Worm (Caenorhabditis elegans) whole organism, mixed stage, embryonic: Measurements from ENCODE around the gene Y69H2.7.

ENCODE experiments used
- M03D4.4 ChIP-seq: sonication (generic microtip); optimal IDR thresholded peaks from 2 replicates; lab custom pipeline; 2017; ENCODE audit warnings: mild to moderate bottlenecking, missing genetic modification characterization, missing compliant biosample characterization
- bed-3 ChIP-seq: fragments of 200-800 bp; sonication (Bioruptor generic); optimal IDR thresholded peaks from 3 replicates; lab custom pipeline; 2018; ENCODE audit warnings: mild to moderate bottlenecking, missing genetic modification characterization, moderate library complexity, missing compliant biosample characterization
- blmp-1 ChIP-seq: fragments of 150-350 bp; optimal IDR thresholded peaks from 2 replicates; lab custom pipeline; 2014; ENCODE audit warnings: missing biosample characterization, missing genetic modification characterization
- ceh-39 ChIP-seq: fragments of 150-350 bp; optimal IDR thresholded peaks from 2 replicates; lab custom pipeline; 2014; ENCODE audit warnings: missing biosample characterization, missing genetic modification characterization
- ces-1 ChIP-seq: fragments of 150-350 bp; optimal IDR thresholded peaks from 2 replicates; lab custom pipeline; 2014; ENCODE audit warnings: missing biosample characterization, missing genetic modification reagents, missing genetic modification characterization
- drap-1 ChIP-seq: fragments of 200-800 bp; sonication (Bioruptor generic); optimal IDR thresholded peaks from 3 replicates; lab custom pipeline; 2018; ENCODE audit warnings: mild to moderate bottlenecking, missing genetic modification characterization, missing compliant biosample characterization
- elt-1 ChIP-seq: sonication (generic microtip); optimal IDR thresholded peaks from 2 replicates; lab custom pipeline; 2017; ENCODE audit warnings: missing genetic modification characterization, mild to moderate bottlenecking, missing compliant biosample characterization, antibody characterized with exemption, moderate library complexity, borderline replicate concordance; ENCODE audit not compliant: insufficient read depth
- flh-1 ChIP-seq: fragments of 200-800 bp; sonication (Bioruptor generic); optimal IDR thresholded peaks from 2 replicates; lab custom pipeline; 2018; ENCODE audit warnings: mild to moderate bottlenecking, missing genetic modification characterization, moderate library complexity, missing compliant biosample characterization
- ham-2 ChIP-seq: fragments of 200-800 bp; sonication (Bioruptor generic); optimal IDR thresholded peaks from 2 replicates; lab custom pipeline; 2018; ENCODE audit warnings: mild to moderate bottlenecking, missing genetic modification characterization, missing compliant biosample characterization
- hlh-1 ChIP-seq: fragments of 150-350 bp; optimal IDR thresholded peaks from 2 replicates; lab custom pipeline; 2014; ENCODE audit warnings: missing biosample characterization, missing genetic modification reagents, missing genetic modification characterization
- lin-13 ChIP-seq: fragments of 150-350 bp; optimal IDR thresholded peaks from 2 replicates; lab custom pipeline; 2014; ENCODE audit warnings: missing biosample characterization, missing genetic modification characterization
- lin-32 ChIP-seq: fragments of 200-800 bp; sonication (Bioruptor generic); optimal IDR thresholded peaks from 2 replicates; lab custom pipeline; 2018; ENCODE audit warnings: mild to moderate bottlenecking, missing genetic modification characterization, missing compliant biosample characterization
- lsy-2 ChIP-seq: fragments of 150-350 bp; optimal IDR thresholded peaks from 2 replicates; lab custom pipeline; 2014; ENCODE audit warnings: missing biosample characterization, missing genetic modification characterization
- mab-5 ChIP-seq: fragments of 150-350 bp; optimal IDR thresholded peaks from 2 replicates; lab custom pipeline; 2014; ENCODE audit warnings: missing biosample characterization, missing genetic modification characterization
- mep-1 ChIP-seq: fragments of 150-350 bp; optimal IDR thresholded peaks from 2 replicates; lab custom pipeline; 2017; ENCODE audit warnings: missing biosample characterization, missing genetic modification reagents, missing genetic modification characterization, inconsistent platforms
- nhr-12 ChIP-seq: fragments of 150-350 bp; optimal IDR thresholded peaks from 2 replicates; lab custom pipeline; 2014; ENCODE audit warnings: missing biosample characterization, missing genetic modification characterization
- nhr-2 ChIP-seq: fragments of 150-350 bp; optimal IDR thresholded peaks from 2 replicates; lab custom pipeline; 2014; ENCODE audit warnings: missing biosample characterization, missing genetic modification characterization
- nhr-237 ChIP-seq: fragments of 150-350 bp; optimal IDR thresholded peaks from 2 replicates; lab custom pipeline; 2014; ENCODE audit warnings: missing biosample characterization, missing genetic modification characterization
- nhr-28 ChIP-seq: fragments of 150-350 bp; optimal IDR thresholded peaks from 2 replicates; lab custom pipeline; 2014; ENCODE audit warnings: missing biosample characterization, missing genetic modification characterization
- pha-4 ChIP-seq: fragments of 150-350 bp; optimal IDR thresholded peaks from 2 replicates; lab custom pipeline; 2018; ENCODE audit warnings: missing biosample characterization, missing genetic modification reagents, missing genetic modification characterization
- sem-2 ChIP-seq: fragments of 200-800 bp; sonication (Bioruptor generic); optimal IDR thresholded peaks from 2 replicates; lab custom pipeline; 2018; ENCODE audit warnings: mild to moderate bottlenecking, missing genetic modification characterization, missing compliant biosample characterization
- snpc-4 ChIP-seq: fragments of 150-350 bp; optimal IDR thresholded peaks from 2 replicates; lab custom pipeline; 2014; ENCODE audit warnings: missing biosample characterization, missing genetic modification characterization
- sptf-1 ChIP-seq: sonication (generic microtip); optimal IDR thresholded peaks from 2 replicates; lab custom pipeline; 2017; ENCODE audit warnings: mild to moderate bottlenecking, missing genetic modification characterization, moderate library complexity, missing compliant biosample characterization
- tbx-8 ChIP-seq: fragments of 200-800 bp; sonication (Bioruptor generic); optimal IDR thresholded peaks from 2 replicates; lab custom pipeline; 2018; ENCODE audit warnings: mild to moderate bottlenecking, missing genetic modification characterization, moderate library complexity, missing compliant biosample characterization
- unc-120 ChIP-seq: sonication (generic microtip); optimal IDR thresholded peaks from 2 replicates; lab custom pipeline; 2017; ENCODE audit warnings: missing genetic modification characterization, missing compliant biosample characterization; ENCODE audit not compliant: poor library complexity, severe bottlenecking
- unc-39 ChIP-seq: fragments of 150-350 bp; optimal IDR thresholded peaks from 2 replicates; lab custom pipeline; 2014; ENCODE audit warnings: missing biosample characterization, missing genetic modification characterization
- zip-8 ChIP-seq: fragments of 150-350 bp; optimal IDR thresholded peaks from 2 replicates; lab custom pipeline; 2014; ENCODE audit warnings: missing biosample characterization, missing genetic modification characterization
- ztf-11 ChIP-seq: fragments of 150-350 bp; optimal IDR thresholded peaks from 2 replicates; lab custom pipeline; 2014; ENCODE audit warnings: missing biosample characterization, missing genetic modification characterization

The Y69H2.7 gene

DNA sequence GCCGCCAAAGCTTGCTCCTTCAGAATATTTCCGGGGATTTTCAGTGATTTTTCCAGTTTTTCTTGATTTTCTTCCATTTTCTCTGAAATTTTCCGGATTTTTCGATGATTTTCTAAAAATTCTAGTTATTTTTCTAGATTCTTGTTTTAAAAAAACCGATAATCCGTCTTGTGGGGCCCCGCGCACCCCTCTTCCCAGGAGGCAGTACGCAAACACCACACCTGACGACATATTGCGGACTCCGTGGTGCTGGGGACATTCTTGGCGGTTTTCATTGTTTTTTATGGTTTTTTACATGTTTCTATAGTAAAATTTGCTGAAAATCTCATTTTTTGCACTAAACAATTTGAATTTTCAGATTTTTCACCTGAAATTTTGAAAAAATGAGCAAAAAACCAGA lies at the start of gene Y69H2.7, which contains the start of gene ubc-19:
Y69H2.7 (plus strand) TSS at position 309 of the 400 bp plus-strand sequence.
ubc-19 (minus strand) TSS at position 82 of the 400 bp plus-strand sequence.
- TF ChIP-seq lin-13 (tag; lab: Kevin White, UChicago) = peak; percentile 4
- no peak for TF ChIP-seq snpc-4 (tag; lab: Kevin White, UChicago)
- TF ChIP-seq sem-2 (GFP tag; lab: Kevin White, UChicago) = no peak
- TF ChIP-seq ceh-39 (tag; lab: Kevin White, UChicago) = peak; percentile 79
- TF ChIP-seq sptf-1 (tag; lab: Kevin White, UChicago) = peak; percentile 35
- TF ChIP-seq bed-3 (GFP tag; lab: Kevin White, UChicago) = no peak
- peak; percentile 23 for TF ChIP-seq lsy-2 (tag; lab: Kevin White, UChicago)
- no peak for TF ChIP-seq nhr-237 (tag; lab: Kevin White, UChicago)

- TF ChIP-seq nhr-2 (tag; lab: Kevin White, UChicago) (no peak), drap-1 (GFP tag; lab: Kevin White, UChicago) (no peak), sptf-1 (tag; lab: Kevin White, UChicago) (no peak), unc-120 (tag; lab: Kevin White, UChicago) (no peak), tbx-8 (no peak), hlh-1 (tag; lab: Kevin White, UChicago) (no peak), ham-2 (GFP tag; lab: Kevin White, UChicago) (no peak), sem-2 (GFP tag; lab: Kevin White, UChicago) (no peak), unc-39 (tag; lab: Kevin White, UChicago) (no peak), blmp-1 (tag; lab: Kevin White, UChicago) (no peak), pha-4 (tag; lab: Kevin White, UChicago) (no peak), ztf-11 (tag; lab: Kevin White, UChicago) (no peak), lin-32 (no peak), snpc-4 (tag; lab: Kevin White, UChicago) (no peak), ces-1 (GFP tag; lab: Kevin White, UChicago) (no peak), mep-1 (tag; lab: Kevin White, UChicago) (no peak), bed-3 (GFP tag; lab: Kevin White, UChicago) (no peak), elt-1 (tag; lab: Kevin White, UChicago) (no peak), zip-8 (tag; lab: Kevin White, UChicago) (no peak)
These were observed 45.5 kb upstream of the Y69H2.7 start for ce11 chrV:18644258-18644657.

DNA sequence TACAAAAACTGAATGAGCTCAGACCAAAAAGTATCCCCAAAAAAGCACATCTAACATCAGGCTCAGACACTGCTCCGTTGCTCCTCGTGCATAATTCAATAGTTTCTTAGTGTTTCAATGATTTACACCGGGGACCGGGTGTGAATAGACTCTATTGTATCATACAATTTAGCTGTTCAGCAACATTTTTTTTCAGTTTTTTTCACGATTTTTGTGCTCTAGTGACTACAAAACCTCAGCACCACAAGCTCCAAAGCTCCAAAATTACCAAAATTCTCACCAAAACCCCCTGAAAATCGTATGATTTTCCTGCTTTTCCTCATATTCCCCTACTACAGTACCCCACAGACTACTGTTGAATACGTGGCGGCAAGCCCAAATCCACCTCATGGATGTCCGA lies 39.7 kb upstream of the Y69H2.7 start, which contains the start of gene egas-2:
egas-2 (plus strand) TSS at position 301 of the 400 bp plus-strand sequence.
- TF ChIP-seq mab-5 (tag; lab: Kevin White, UChicago) = no peak
- no peak for TF ChIP-seq nhr-28 (tag; lab: Kevin White, UChicago)
- TF ChIP-seq tbx-8 = no peak
- TF ChIP-seq mep-1 (tag; lab: Kevin White, UChicago) = no peak
- no peak for TF ChIP-seq lsy-2 (tag; lab: Kevin White, UChicago)
- TF ChIP-seq zip-8 (tag; lab: Kevin White, UChicago) = no peak
- TF ChIP-seq lin-32 = no peak
- no peak for TF ChIP-seq sem-2 (GFP tag; lab: Kevin White, UChicago)

- TF ChIP-seq ztf-11 (tag; lab: Kevin White, UChicago) = no peak
- no peak for TF ChIP-seq lin-13 (tag; lab: Kevin White, UChicago)
- no peak for TF ChIP-seq mep-1 (tag; lab: Kevin White, UChicago)
- no peak for TF ChIP-seq lin-32
- TF ChIP-seq snpc-4 (tag; lab: Kevin White, UChicago) = no peak
- no peak for TF ChIP-seq elt-1 (tag; lab: Kevin White, UChicago)
- TF ChIP-seq unc-39 (tag; lab: Kevin White, UChicago) = no peak
- no peak for TF ChIP-seq nhr-12
- TF ChIP-seq unc-120 (tag; lab: Kevin White, UChicago) = no peak
- TF ChIP-seq blmp-1 (tag; lab: Kevin White, UChicago) = no peak
- TF ChIP-seq flh-1 (GFP tag; lab: Kevin White, UChicago) = no peak
These were observed 33.4 kb upstream of the Y69H2.7 start for ce11 chrV:18656363-18656762.

DNA sequence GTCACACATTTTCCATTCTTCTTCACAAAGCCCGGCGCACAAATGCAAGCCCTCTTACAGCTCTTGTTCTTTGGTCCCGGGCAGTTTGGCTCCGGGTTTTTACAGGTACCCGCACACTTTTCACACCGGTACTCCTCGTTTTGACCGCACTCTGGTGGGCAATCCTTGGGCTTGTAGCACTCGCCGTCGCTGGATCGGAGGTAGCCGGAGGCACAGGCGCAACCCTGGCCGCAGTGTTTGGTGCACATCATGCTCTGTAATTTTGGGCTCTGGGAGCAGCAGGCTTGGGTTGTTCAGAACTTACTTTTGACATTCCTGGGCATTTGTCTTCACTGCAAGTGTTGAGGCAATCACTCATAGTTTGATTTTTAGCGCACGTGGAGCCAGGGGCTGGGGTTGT lies 32.4 kb upstream of the Y69H2.7 start:
- TF ChIP-seq lsy-2 (tag; lab: Kevin White, UChicago) (no peak), unc-39 (tag; lab: Kevin White, UChicago) (no peak), bed-3 (GFP tag; lab: Kevin White, UChicago) (no peak), M03D4.4 (tag; lab: Kevin White, UChicago) (no peak), hlh-1 (tag; lab: Kevin White, UChicago) (no peak)
